Worm (Caenorhabditis elegans): ENCODE data around the gene wht-3.

ce11 chrIII:4157298-4157697, 5.9 kb upstream of the wht-3 start, which contains the start of gene C16C10.9:
- TF ChIP-seq him-1 (tag; optimal IDR thresholded peaks at IDR 0.05) (no peak), dao-5 (tag; optimal IDR thresholded peaks at IDR 0.05) (no peak), W03F9.2 (tag; optimal IDR thresholded peaks at IDR 0.05) (no peak)
